Worm (Caenorhabditis elegans): ENCODE results near the gene drap-1.

- no peak for TF ChIP-seq tab-1 (GFP tag; IDR thresholded peaks at IDR 0.05)
- no peak for TF ChIP-seq med-1 (GFP tag; optimal IDR thresholded peaks at IDR 0.05; ENCODE audit: insufficient read depth)
- no peak for TF ChIP-seq flt-1 (GFP tag; IDR thresholded peaks at IDR 0.05)
- TF ChIP-seq ref-1 (GFP tag; conservative IDR thresholded peaks at IDR 0.05): no peak
- no peak for TF ChIP-seq ztf-23 (GFP tag; IDR thresholded peaks at IDR 0.05)
- TF ChIP-seq T22C8.4 (GFP tag; IDR thresholded peaks at IDR 0.05): no peak
These were observed at the start of gene drap-1, which contains the start of gene aagr-3 for ce11 chrV:9729462-9730162.

Measured in whole organism, midembryonic.